Fruit fly (Drosophila melanogaster) whole organism, embryonic: ENCODE results near the gene msd1.

Experiments used
- C15 ChIP-seq: fragments of 200-800 bp; sonication (Bioruptor generic); IDR thresholded peaks from 3 replicates; pipeline ENCODE4 v1.3.6; 2022; ENCODE audit warnings: missing biosample characterization, missing genetic modification characterization
- CG10147 ChIP-seq: fragments of 200-800 bp; sonication (Bioruptor generic); optimal IDR thresholded peaks from 2 replicates; lab custom pipeline; 2019; ENCODE audit warnings: missing biosample characterization, mild to moderate bottlenecking, missing genetic modification characterization, moderate library complexity
- CG10565 ChIP-seq: fragments of 200-800 bp; sonication (Bioruptor generic); optimal IDR thresholded peaks from 3 replicates; lab custom pipeline; 2016; ENCODE audit warnings: missing biosample characterization, mild to moderate bottlenecking, missing genetic modification characterization
- CG10979 ChIP-seq: fragments of 200-800 bp; sonication (Bioruptor generic); optimal IDR thresholded peaks from 2 replicates; lab custom pipeline; 2018; ENCODE audit warnings: missing biosample characterization, mild to moderate bottlenecking, missing genetic modification characterization, moderate library complexity
- CG11093 ChIP-seq: fragments of 200-800 bp; sonication (Bioruptor generic); IDR thresholded peaks from 3 replicates; pipeline ENCODE4 v1.3.6; 2022; ENCODE audit warnings: missing biosample characterization, missing genetic modification characterization
- CG11695 ChIP-seq: fragments of 200-800 bp; sonication (Bioruptor generic); IDR thresholded peaks from 3 replicates; pipeline ENCODE4 v1.3.6; 2022; ENCODE audit warnings: missing biosample characterization, missing genetic modification characterization
- CG12659 ChIP-seq: fragments of 200-800 bp; sonication (Bioruptor generic); optimal IDR thresholded peaks from 3 replicates; lab custom pipeline; 2017; ENCODE audit warnings: mild to moderate bottlenecking, missing biosample characterization, missing genetic modification reagents, missing genetic modification characterization
- CG14050 ChIP-seq: fragments of 200-800 bp; sonication (Bioruptor generic); IDR thresholded peaks from 3 replicates; pipeline ENCODE4 v1.3.6; 2022; ENCODE audit warnings: missing biosample characterization, missing genetic modification characterization
- CG17568 ChIP-seq: fragments of 200-800 bp; sonication (Bioruptor generic); optimal IDR thresholded peaks from 2 replicates; lab custom pipeline; 2018; ENCODE audit warnings: missing biosample characterization, mild to moderate bottlenecking, missing genetic modification characterization, moderate library complexity
- CG18011 ChIP-seq: fragments of 200-800 bp; sonication (Bioruptor generic); optimal IDR thresholded peaks from 2 replicates; lab custom pipeline; 2017; ENCODE audit warnings: missing biosample characterization, missing genetic modification characterization, mild to moderate bottlenecking, moderate library complexity, missing genotype
- CG30020 ChIP-seq: fragments of 200-800 bp; optimal IDR thresholded peaks from 2 replicates; lab custom pipeline; 2019; ENCODE audit warnings: missing biosample characterization, mild to moderate bottlenecking, missing genetic modification characterization, moderate library complexity
- CG30403 ChIP-seq: fragments of 200-800 bp; sonication (Bioruptor generic); optimal IDR thresholded peaks from 3 replicates; lab custom pipeline; 2016; ENCODE audit warnings: missing biosample characterization, missing genetic modification characterization
- CG33213 ChIP-seq: fragments of 200-800 bp; sonication (Bioruptor generic); optimal IDR thresholded peaks from 3 replicates; lab custom pipeline; 2016; ENCODE audit warnings: missing biosample characterization, missing genetic modification characterization
- CG4360 ChIP-seq: fragments of 200-800 bp; sonication (Bioruptor generic); IDR thresholded peaks from 2 replicates; pipeline ENCODE4 v1.3.6; 2022; ENCODE audit warnings: missing biosample characterization, missing genetic modification characterization
- CG43689 ChIP-seq: fragments of 200-800 bp; sonication (Bioruptor generic); IDR thresholded peaks from 2 replicates; pipeline ENCODE4 v1.3.6; 2022; ENCODE audit warnings: missing biosample characterization, missing genetic modification characterization
- CG7357 ChIP-seq: fragments of 200-800 bp; sonication (Bioruptor generic); IDR thresholded peaks from 3 replicates; pipeline ENCODE4 v1.3.6; 2022; ENCODE audit warnings: missing biosample characterization, missing genetic modification characterization
- CG7372 ChIP-seq: fragments of 200-800 bp; sonication (Bioruptor generic); IDR thresholded peaks from 2 replicates; pipeline ENCODE4 v1.3.6; 2022; ENCODE audit warnings: missing biosample characterization, missing genetic modification characterization
- CG7839 ChIP-seq: fragments of 200-800 bp; sonication (Bioruptor generic); optimal IDR thresholded peaks from 3 replicates; lab custom pipeline; 2018; ENCODE audit warnings: missing biosample characterization, mild to moderate bottlenecking, missing genetic modification characterization, moderate library complexity
- CG9876 ChIP-seq: fragments of 200-800 bp; sonication (Bioruptor generic); optimal IDR thresholded peaks from 2 replicates; lab custom pipeline; 2016; ENCODE audit warnings: missing biosample characterization, missing genetic modification characterization
- Ets65A ChIP-seq: fragments of 200-800 bp; sonication (Bioruptor generic); peaks from one replicate; lab custom pipeline; 2016; ENCODE audit warnings: missing biosample characterization, missing genetic modification characterization
- HLH4C ChIP-seq: fragments of 200-800 bp; sonication (Bioruptor generic); IDR thresholded peaks from 3 replicates; pipeline ENCODE4 v1.3.6; 2022; ENCODE audit warnings: missing biosample characterization, missing genetic modification characterization; ENCODE audit not compliant: partially characterized antibody
- Hsf ChIP-seq: fragments of 200-800 bp; sonication (Bioruptor generic); optimal IDR thresholded peaks from 3 replicates; lab custom pipeline; 2016; ENCODE audit warnings: missing biosample characterization, missing genetic modification characterization
- NC2α ChIP-seq: fragments of 200-800 bp; sonication (Bioruptor generic); optimal IDR thresholded peaks from 2 replicates; lab custom pipeline; 2016; ENCODE audit warnings: missing biosample characterization, missing genetic modification characterization
- Neu2 ChIP-seq: fragments of 200-800 bp; sonication (Bioruptor generic); optimal IDR thresholded peaks from 3 replicates; lab custom pipeline; 2016; ENCODE audit warnings: missing biosample characterization, missing genetic modification characterization, borderline replicate concordance
- Pdp1 ChIP-seq, 2 experiments: fragments of 200-800 bp; sonication (Bioruptor generic); optimal IDR thresholded peaks; 3 replicates each; lab custom pipeline; 2016; ENCODE audit warnings: missing biosample characterization in 2 of 2, missing genetic modification characterization in 2 of 2, mild to moderate bottlenecking in 1 of 2, moderate library complexity in 1 of 2
- Poxn ChIP-seq: fragments of 200-800 bp; sonication (Bioruptor generic); IDR thresholded peaks from 2 replicates; pipeline ENCODE4 v1.3.6; 2022; ENCODE audit warnings: missing biosample characterization, missing genetic modification characterization
- Side ChIP-seq: fragments of 200-800 bp; sonication (Bioruptor generic); optimal IDR thresholded peaks from 2 replicates; lab custom pipeline; 2016; ENCODE audit warnings: missing biosample characterization, missing genetic modification characterization
- Six4 ChIP-seq: fragments of 200-800 bp; sonication (Bioruptor generic); optimal IDR thresholded peaks from 2 replicates; lab custom pipeline; 2016; ENCODE audit warnings: missing biosample characterization, missing genetic modification characterization
- Sry-β ChIP-seq: fragments of 200-800 bp; sonication (Bioruptor generic); optimal IDR thresholded peaks from 2 replicates; lab custom pipeline; 2018; ENCODE audit warnings: missing biosample characterization, mild to moderate bottlenecking, missing genetic modification characterization, moderate library complexity
- TFAM ChIP-seq: fragments of 200-800 bp; sonication (Bioruptor generic); optimal IDR thresholded peaks from 2 replicates; lab custom pipeline; 2017; ENCODE audit warnings: missing biosample characterization, missing genetic modification characterization, inconsistent platforms
- Vsx1 ChIP-seq: fragments of 200-800 bp; sonication (Bioruptor generic); optimal IDR thresholded peaks from 2 replicates; lab custom pipeline; 2017; ENCODE audit warnings: missing biosample characterization, mild to moderate bottlenecking, missing genetic modification characterization, missing genetic modification reagents
- ci ChIP-seq: fragments of 200-800 bp; sonication (Bioruptor generic); IDR thresholded peaks from 3 replicates; pipeline ENCODE4 v1.3.6; 2022; ENCODE audit warnings: missing biosample characterization, missing genetic modification characterization
- dmrt11E ChIP-seq: fragments of 200-800 bp; sonication (Bioruptor generic); optimal IDR thresholded peaks from 3 replicates; lab custom pipeline; 2018; ENCODE audit warnings: missing biosample characterization, mild to moderate bottlenecking, missing genetic modification characterization, moderate library complexity
- en ChIP-seq: fragments of 200-800 bp; sonication (Bioruptor generic); optimal IDR thresholded peaks from 2 replicates; lab custom pipeline; 2016; ENCODE audit warnings: missing biosample characterization, missing genetic modification characterization
- eve ChIP-seq, 2 experiments: fragments of >200 bp; optimal IDR thresholded peaks; 2 replicates each; lab custom pipeline; 2017; ENCODE audit warnings: missing biosample characterization in 2 of 2, missing genetic modification characterization in 2 of 2
- gfzf ChIP-seq: fragments of 200-800 bp; sonication (Bioruptor generic); optimal IDR thresholded peaks from 2 replicates; lab custom pipeline; 2016; ENCODE audit warnings: missing biosample characterization, mild to moderate bottlenecking, missing genetic modification characterization, moderate library complexity
- onecut ChIP-seq: fragments of 200-800 bp; sonication (Bioruptor generic); IDR thresholded peaks from 2 replicates; pipeline ENCODE4 v1.3.6; 2022; ENCODE audit warnings: missing biosample characterization, missing genetic modification characterization
- pita ChIP-seq: fragments of 200-800 bp; sonication (Bioruptor generic); optimal IDR thresholded peaks from 2 replicates; lab custom pipeline; 2017; ENCODE audit warnings: missing biosample characterization, mild to moderate bottlenecking, missing genetic modification characterization
- pnt ChIP-seq: fragments of 200-800 bp; sonication (Bioruptor generic); optimal IDR thresholded peaks from 3 replicates; lab custom pipeline; 2016; ENCODE audit warnings: missing biosample characterization, missing genetic modification characterization
- psq ChIP-seq: fragments of 200-800 bp; sonication (Bioruptor generic); optimal IDR thresholded peaks from 2 replicates; lab custom pipeline; 2017; ENCODE audit warnings: missing biosample characterization, missing genetic modification characterization
- salm ChIP-seq: fragments of 200-800 bp; sonication (Bioruptor generic); optimal IDR thresholded peaks from 2 replicates; lab custom pipeline; 2018; ENCODE audit warnings: missing biosample characterization, mild to moderate bottlenecking, missing genetic modification characterization
- sc ChIP-seq, 3 experiments: fragments of >200 bp in 2 of 3; fragments of 200-800 bp in 1 of 3; sonication (Bioruptor generic) in 1 of 3; optimal IDR thresholded peaks; 2 replicates in 2 of 3; 3 replicates in 1 of 3; lab custom pipeline; 2017; ENCODE audit warnings: mild to moderate bottlenecking in 1 of 3, missing biosample characterization in 1 of 3, missing genetic modification characterization in 1 of 3, missing genetic modification reagents in 1 of 3
- shn ChIP-seq: fragments of 200-800 bp; sonication (Bioruptor generic); optimal IDR thresholded peaks from 3 replicates; lab custom pipeline; 2016; ENCODE audit warnings: missing biosample characterization, missing genetic modification characterization
- sisA ChIP-seq: fragments of 200-800 bp; sonication (Bioruptor generic); IDR thresholded peaks from 2 replicates; pipeline ENCODE4 v1.3.6; 2022; ENCODE audit warnings: missing biosample characterization, missing genetic modification characterization
- sqz ChIP-seq: fragments of 200-800 bp; sonication (Bioruptor generic); optimal IDR thresholded peaks from 3 replicates; lab custom pipeline; 2018; ENCODE audit warnings: missing biosample characterization, mild to moderate bottlenecking, missing genetic modification characterization
- stc ChIP-seq: fragments of 200-800 bp; sonication (Bioruptor generic); IDR thresholded peaks from 2 replicates; pipeline ENCODE4 v1.3.6; 2022; ENCODE audit warnings: missing biosample characterization, missing genetic modification characterization
- tll ChIP-seq, 2 experiments: fragments of 200-800 bp in 1 of 2; fragments of >200 bp in 1 of 2; sonication (Bioruptor generic) in 1 of 2; optimal IDR thresholded peaks; 2 replicates each; lab custom pipeline; 2017 to 2019; ENCODE audit warnings: missing biosample characterization in 2 of 2, missing genetic modification characterization in 2 of 2, mild to moderate bottlenecking in 1 of 2, moderate library complexity in 1 of 2
- twi ChIP-seq: fragments of 200-800 bp; optimal IDR thresholded peaks from 2 replicates; lab custom pipeline; 2019; ENCODE audit warnings: missing biosample characterization, mild to moderate bottlenecking, missing genetic modification characterization, moderate library complexity
- vvl ChIP-seq: fragments of 200-800 bp; sonication (Bioruptor generic); IDR thresholded peaks from 2 replicates; pipeline ENCODE4 v1.3.6; 2022; ENCODE audit warnings: missing biosample characterization, missing genetic modification characterization

Gene msd1

DNA sequence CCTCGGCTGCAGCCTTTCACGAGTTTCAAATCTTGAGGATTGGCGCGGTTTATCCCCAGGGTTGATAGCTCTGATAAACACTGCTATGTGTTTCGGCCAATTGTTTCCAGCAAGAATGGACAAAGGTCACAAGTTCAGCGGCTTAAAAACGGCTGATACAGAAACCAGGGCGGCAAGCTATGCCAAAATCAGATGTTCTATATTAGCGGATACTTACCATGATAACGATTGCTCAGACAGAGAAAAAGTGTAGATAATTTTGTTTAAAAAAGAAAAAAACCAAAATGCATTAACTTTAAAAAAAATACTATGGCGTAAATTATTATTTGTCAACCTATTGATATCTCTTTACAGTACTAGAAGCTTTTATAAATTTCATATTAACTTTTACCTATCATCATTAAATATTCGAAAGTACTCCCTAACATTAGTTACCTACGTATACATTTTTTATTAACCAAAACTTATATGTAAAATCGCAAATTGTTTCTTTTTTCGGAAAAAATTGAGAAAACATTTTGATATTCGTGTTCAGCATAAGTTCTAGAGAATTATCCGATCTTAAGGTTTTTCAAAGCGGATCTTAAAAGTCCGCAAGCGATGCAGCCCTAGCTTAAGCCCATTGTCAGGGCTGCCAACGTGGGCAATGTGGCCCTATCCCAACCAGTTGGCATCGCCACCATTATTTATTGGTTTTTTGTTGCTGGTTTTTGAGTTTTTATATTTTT lies 18.3 kb upstream of the msd1 start, which contains the start of the genes sturkopf and Herc4 (continued):
- TF ChIP-seq TFAM (GFP tag; lab: Kevin White, UChicago) (no peak), stc (GFP tag; lab: Robert Waterston, UW) (no peak), salm (tag; lab: Kevin White, UChicago) (peak; percentile 41), CG43689 (no peak), eve (GFP tag; optimal IDR thresholded peaks at IDR 0.05; lab: Kevin White, UChicago) (no peak), vvl (GFP tag; lab: Robert Waterston, UW) (peak; percentile 70; the same call in 1 of the 2 replicates), twi (tag; lab: Kevin White, UChicago) (peak; percentile 43), CG7372 (GFP tag; lab: Robert Waterston, UW) (peak; percentile 60), CG11695 (GFP tag; lab: Robert Waterston, UW) (peak; percentile 40; the same call in 1 of the 3 replicates), CG7839 (tag; lab: Kevin White, UChicago) (peak; percentile 77), CG30403 (GFP tag; lab: Kevin White, UChicago) (peak; percentile 94), sisA (GFP tag; lab: Robert Waterston, UW) (peak; percentile 76), gfzf (GFP tag; lab: Kevin White, UChicago) (peak; percentile 46), sqz (GFP tag; lab: Kevin White, UChicago) (no peak), CG17568 (no peak), CG9876 (peak; percentile 46), psq (GFP tag; lab: Kevin White, UChicago) (peak; percentile 39), CG33213 (GFP tag; lab: Kevin White, UChicago) (no peak), CG10565 (GFP tag; lab: Kevin White, UChicago) (no peak), Hsf (GFP tag; lab: Kevin White, UChicago) (peak; percentile 83), CG7357 (GFP tag; lab: Robert Waterston, UW) (no peak; the same call in 2 of the 3 replicates), Vsx1 (GFP tag; lab: Kevin White, UChicago) (no peak), Sry-β (GFP tag; lab: Kevin White, UChicago) (peak; percentile 53), C15 (GFP tag; lab: Robert Waterston, UW) (no peak), Six4 (GFP tag; lab: Kevin White, UChicago) (peak; percentile 8), CG14050 (no peak), CG10979 (peak; percentile 40), en (peak; percentile 83), onecut (GFP tag; lab: Robert Waterston, UW) (peak; percentile 87), Side (GFP tag; lab: Kevin White, UChicago) (peak; percentile 89), CG12659 (peak; percentile 88), HLH4C (GFP tag; lab: Robert Waterston, UW) (no peak), Poxn (GFP tag; lab: Robert Waterston, UW) (peak; percentile 42; the same call in 1 of the 2 replicates), pnt (GFP tag; lab: Kevin White, UChicago) (peak; percentile 88), pita (GFP tag; lab: Kevin White, UChicago) (no peak), Neu2 (no peak), shn (peak; percentile 78), NC2α (GFP tag; lab: Kevin White, UChicago) (peak; percentile 22), CG10147 (GFP tag; lab: Kevin White, UChicago) (peak; percentile 55), Ets65A (peak; percentile 98), tll (GFP tag; optimal IDR thresholded peaks at IDR 0.05; lab: Kevin White, UChicago) (peak in 1 of 2 experiments; percentile 21), sc (optimal IDR thresholded peaks at IDR 0.05; lab: Kevin White, UChicago) (no peak), sc (GFP tag; optimal IDR thresholded peaks at IDR 0.05; lab: Kevin White, UChicago) (peak; percentile 64), Pdp1 (GFP tag; optimal IDR thresholded peaks at IDR 0.05; lab: Kevin White, UChicago) (peak; percentile 60 to 87), dmrt11E (tag; lab: Kevin White, UChicago) (peak; percentile 62), CG11093 (GFP tag; lab: Robert Waterston, UW) (no peak), CG30020 (peak; percentile 62), CG4360 (GFP tag; lab: Robert Waterston, UW) (no peak), CG18011 (GFP tag; lab: Kevin White, UChicago) (peak; percentile 57), ci (GFP tag; lab: Robert Waterston, UW) (peak; percentile 68)
